Worm (Caenorhabditis elegans) whole organism, L4/young adult: ENCODE data around the gene ZK813.7.

Experiments
- W03F9.2 ChIP-seq: fragments of 150-350 bp; optimal IDR thresholded peaks from 2 replicates; lab custom pipeline; 2014; ENCODE audit warnings: missing biosample characterization, missing genetic modification characterization
- him-1 ChIP-seq: sonication (generic microtip); optimal IDR thresholded peaks from 2 replicates; lab custom pipeline; 2016; ENCODE audit warnings: missing genotype, missing genetic modification reagents, missing genetic modification characterization, missing compliant biosample characterization

- no peak for TF ChIP-seq W03F9.2 (tag; lab: Kevin White, UChicago)
- no peak for TF ChIP-seq him-1 (tag; lab: Kevin White, UChicago)
These were observed 44.7 kb upstream of the ZK813.7 start, which contains the start of gene cht-1 for ce11 chrX:3399917-3400316.
